Fruit fly (Drosophila melanogaster) whole organism, embryonic: Measurements from ENCODE around the gene CG43060.

Source experiments
- Asciz ChIP-seq: fragments of 200-800 bp; sonication (Bioruptor generic); optimal IDR thresholded peaks from 2 replicates; lab custom pipeline; 2017; ENCODE audit warnings: missing biosample characterization, mild to moderate bottlenecking, missing genetic modification characterization, missing genetic modification reagents
- CG10147 ChIP-seq: fragments of 200-800 bp; sonication (Bioruptor generic); optimal IDR thresholded peaks from 2 replicates; lab custom pipeline; 2019; ENCODE audit warnings: missing biosample characterization, mild to moderate bottlenecking, missing genetic modification characterization, moderate library complexity
- CG10959 ChIP-seq: fragments of 200-800 bp; sonication (Bioruptor generic); IDR thresholded peaks from 2 replicates; pipeline ENCODE4 v1.3.6; 2022; ENCODE audit warnings: missing biosample characterization, missing genetic modification characterization
- CG11398 ChIP-seq: fragments of 200-800 bp; sonication (Bioruptor generic); optimal IDR thresholded peaks from 2 replicates; lab custom pipeline; 2016; ENCODE audit warnings: missing biosample characterization, missing genetic modification characterization
- CG12155 ChIP-seq: fragments of 200-800 bp; sonication (Bioruptor generic); optimal IDR thresholded peaks from 3 replicates; lab custom pipeline; 2016; ENCODE audit warnings: missing biosample characterization, missing genetic modification characterization
- CG12391 ChIP-seq: fragments of 200-800 bp; sonication (Bioruptor generic); optimal IDR thresholded peaks from 3 replicates; lab custom pipeline; 2018; ENCODE audit warnings: missing biosample characterization, mild to moderate bottlenecking, missing genetic modification characterization, moderate library complexity
- CG13296 ChIP-seq: fragments of 200-800 bp; sonication (Bioruptor generic); optimal IDR thresholded peaks from 3 replicates; lab custom pipeline; 2018; ENCODE audit warnings: missing biosample characterization, mild to moderate bottlenecking, missing genetic modification characterization
- CG15269 ChIP-seq: fragments of 200-800 bp; sonication (Bioruptor generic); optimal IDR thresholded peaks from 2 replicates; lab custom pipeline; 2018; ENCODE audit warnings: missing biosample characterization, mild to moderate bottlenecking, missing genetic modification characterization, moderate library complexity
- CG17359 ChIP-seq: fragments of 200-800 bp; sonication (Bioruptor generic); optimal IDR thresholded peaks from 3 replicates; lab custom pipeline; 2018; ENCODE audit warnings: missing biosample characterization, mild to moderate bottlenecking, missing genetic modification characterization, moderate library complexity
- CG2116 ChIP-seq: fragments of 200-800 bp; sonication (Bioruptor generic); optimal IDR thresholded peaks from 3 replicates; lab custom pipeline; 2018; ENCODE audit warnings: missing biosample characterization, mild to moderate bottlenecking, missing genetic modification characterization
- CG31388 ChIP-seq: fragments of 200-800 bp; sonication (Bioruptor generic); optimal IDR thresholded peaks from 2 replicates; lab custom pipeline; 2016; ENCODE audit warnings: missing biosample characterization, missing genetic modification characterization
- CG31441 ChIP-seq: fragments of 200-800 bp; sonication (Bioruptor generic); IDR thresholded peaks from 2 replicates; pipeline ENCODE4 v1.3.6; 2022; ENCODE audit warnings: missing biosample characterization, missing genetic modification characterization
- CG33213 ChIP-seq: fragments of 200-800 bp; sonication (Bioruptor generic); optimal IDR thresholded peaks from 3 replicates; lab custom pipeline; 2016; ENCODE audit warnings: missing biosample characterization, missing genetic modification characterization
- CG34376 ChIP-seq: fragments of 200-800 bp; sonication (Bioruptor generic); optimal IDR thresholded peaks from 2 replicates; lab custom pipeline; 2018; ENCODE audit warnings: missing biosample characterization, mild to moderate bottlenecking, missing genetic modification characterization
- CG6765 ChIP-seq: fragments of 200-800 bp; sonication (Bioruptor generic); optimal IDR thresholded peaks from 3 replicates; lab custom pipeline; 2017; ENCODE audit warnings: missing biosample characterization, mild to moderate bottlenecking, missing genetic modification characterization
- CG6854 ChIP-seq: fragments of 200-800 bp; sonication (Bioruptor generic); optimal IDR thresholded peaks from 3 replicates; lab custom pipeline; 2017; ENCODE audit warnings: missing biosample characterization, mild to moderate bottlenecking, missing genetic modification characterization
- CG8089 ChIP-seq: fragments of 200-800 bp; sonication (Bioruptor generic); optimal IDR thresholded peaks from 3 replicates; lab custom pipeline; 2016; ENCODE audit warnings: missing biosample characterization, missing genetic modification characterization
- CoRest ChIP-seq: fragments of 200-800 bp; sonication (Bioruptor generic); optimal IDR thresholded peaks from 3 replicates; lab custom pipeline; 2018; ENCODE audit warnings: missing biosample characterization, mild to moderate bottlenecking, missing genetic modification characterization, moderate library complexity
- D19A ChIP-seq: fragments of 200-800 bp; optimal IDR thresholded peaks from 3 replicates; lab custom pipeline; 2019; ENCODE audit warnings: missing biosample characterization, mild to moderate bottlenecking, missing genetic modification characterization, moderate library complexity
- Dp ChIP-seq: fragments of 200-800 bp; sonication (Bioruptor generic); optimal IDR thresholded peaks from 2 replicates; lab custom pipeline; 2018; ENCODE audit warnings: missing biosample characterization, mild to moderate bottlenecking, missing genetic modification characterization, moderate library complexity
- E2f2 ChIP-seq: fragments of 200-800 bp; sonication (Bioruptor generic); IDR thresholded peaks from 2 replicates; pipeline ENCODE4 v1.3.6; 2022; ENCODE audit warnings: missing biosample characterization, missing genetic modification characterization
- Gug ChIP-seq: fragments of 200-800 bp; sonication (Bioruptor generic); IDR thresholded peaks from 4 replicates; pipeline ENCODE4 v1.3.6; 2022; ENCODE audit warnings: missing biosample characterization, missing genetic modification characterization
- H15 ChIP-seq: fragments of 200-800 bp; sonication (Bioruptor generic); IDR thresholded peaks from 3 replicates; pipeline ENCODE4 v1.3.6; 2022; ENCODE audit warnings: missing biosample characterization, missing genetic modification characterization
- Hey ChIP-seq: fragments of 200-800 bp; sonication (Bioruptor generic); optimal IDR thresholded peaks from 3 replicates; lab custom pipeline; 2018; ENCODE audit warnings: missing biosample characterization, mild to moderate bottlenecking, missing genetic modification characterization
- HmgZ ChIP-seq: fragments of 200-800 bp; sonication (Bioruptor generic); optimal IDR thresholded peaks from 2 replicates; lab custom pipeline; 2018; ENCODE audit warnings: missing biosample characterization, mild to moderate bottlenecking, missing genetic modification characterization
- Hmr ChIP-seq: fragments of 200-800 bp; sonication (Bioruptor generic); optimal IDR thresholded peaks from 3 replicates; lab custom pipeline; 2017; ENCODE audit warnings: mild to moderate bottlenecking, missing biosample characterization, missing genetic modification reagents, missing genetic modification characterization
- Med ChIP-seq: fragments of 200-800 bp; sonication (Bioruptor generic); peaks from one replicate; lab custom pipeline; 2016; ENCODE audit warnings: missing biosample characterization, missing genetic modification characterization, mild to moderate bottlenecking, inconsistent platforms, moderate library complexity
- Taf1 ChIP-seq: fragments of 200-800 bp; sonication (Bioruptor generic); IDR thresholded peaks from 2 replicates; pipeline ENCODE4 v1.3.6; 2022; ENCODE audit warnings: missing biosample characterization, missing genetic modification characterization
- bab2 ChIP-seq: fragments of 200-800 bp; sonication (Bioruptor generic); optimal IDR thresholded peaks from 2 replicates; lab custom pipeline; 2016; ENCODE audit warnings: missing biosample characterization, missing genetic modification characterization
- bigmax ChIP-seq: fragments of 200-800 bp; sonication (Bioruptor generic); optimal IDR thresholded peaks from 2 replicates; lab custom pipeline; 2018; ENCODE audit warnings: missing biosample characterization, mild to moderate bottlenecking, missing genetic modification characterization
- ci ChIP-seq: fragments of 200-800 bp; sonication (Bioruptor generic); IDR thresholded peaks from 3 replicates; pipeline ENCODE4 v1.3.6; 2022; ENCODE audit warnings: missing biosample characterization, missing genetic modification characterization
- dm ChIP-seq: fragments of 200-800 bp; sonication (Bioruptor generic); optimal IDR thresholded peaks from 3 replicates; lab custom pipeline; 2016; ENCODE audit warnings: missing biosample characterization, missing genetic modification characterization
- dmrt99B ChIP-seq: fragments of 200-800 bp; sonication (Bioruptor generic); optimal IDR thresholded peaks from 2 replicates; lab custom pipeline; 2018; ENCODE audit warnings: missing biosample characterization, mild to moderate bottlenecking, missing genetic modification characterization, moderate library complexity
- ewg ChIP-seq: fragments of 200-800 bp; sonication (Bioruptor generic); optimal IDR thresholded peaks from 3 replicates; lab custom pipeline; 2017; ENCODE audit warnings: mild to moderate bottlenecking, missing biosample characterization, missing genetic modification reagents, missing genetic modification characterization
- gfzf ChIP-seq: fragments of 200-800 bp; sonication (Bioruptor generic); optimal IDR thresholded peaks from 2 replicates; lab custom pipeline; 2016; ENCODE audit warnings: missing biosample characterization, mild to moderate bottlenecking, missing genetic modification characterization, moderate library complexity
- ham ChIP-seq: fragments of 200-800 bp; sonication (Bioruptor generic); IDR thresholded peaks from 2 replicates; pipeline ENCODE4 v1.3.6; 2022; ENCODE audit warnings: missing biosample characterization, missing genetic modification characterization
- insv ChIP-seq, 2 experiments: fragments of 200-800 bp; sonication (Bioruptor generic); optimal IDR thresholded peaks; 3 replicates each; lab custom pipeline; 2016 to 2018; ENCODE audit warnings: missing biosample characterization in 2 of 2, missing genetic modification characterization in 2 of 2
- jumu ChIP-seq: fragments of 200-800 bp; sonication (Bioruptor generic); optimal IDR thresholded peaks from 3 replicates; lab custom pipeline; 2016; ENCODE audit warnings: missing biosample characterization, missing genetic modification characterization
- lilli ChIP-seq: fragments of 200-800 bp; sonication (Bioruptor generic); optimal IDR thresholded peaks from 3 replicates; lab custom pipeline; 2016; ENCODE audit warnings: missing biosample characterization, missing genetic modification characterization
- mirr ChIP-seq: fragments of 200-800 bp; sonication (Bioruptor generic); optimal IDR thresholded peaks from 3 replicates; lab custom pipeline; 2018; ENCODE audit warnings: missing biosample characterization, mild to moderate bottlenecking, missing genetic modification characterization
- onecut ChIP-seq: fragments of 200-800 bp; sonication (Bioruptor generic); IDR thresholded peaks from 2 replicates; pipeline ENCODE4 v1.3.6; 2022; ENCODE audit warnings: missing biosample characterization, missing genetic modification characterization
- pfk ChIP-seq: fragments of 200-800 bp; sonication (Bioruptor generic); optimal IDR thresholded peaks from 2 replicates; lab custom pipeline; 2018; ENCODE audit warnings: missing biosample characterization, mild to moderate bottlenecking, missing genetic modification characterization, moderate library complexity
- pita ChIP-seq: fragments of 200-800 bp; sonication (Bioruptor generic); optimal IDR thresholded peaks from 2 replicates; lab custom pipeline; 2017; ENCODE audit warnings: missing biosample characterization, mild to moderate bottlenecking, missing genetic modification characterization
- psq ChIP-seq: fragments of 200-800 bp; sonication (Bioruptor generic); optimal IDR thresholded peaks from 2 replicates; lab custom pipeline; 2017; ENCODE audit warnings: missing biosample characterization, missing genetic modification characterization
- pum ChIP-seq: fragments of 200-800 bp; sonication (Bioruptor generic); optimal IDR thresholded peaks from 2 replicates; lab custom pipeline; 2016; ENCODE audit warnings: missing biosample characterization, missing genetic modification characterization
- scrt ChIP-seq: fragments of 200-800 bp; sonication (Bioruptor generic); optimal IDR thresholded peaks from 2 replicates; lab custom pipeline; 2018; ENCODE audit warnings: missing biosample characterization, mild to moderate bottlenecking, missing genetic modification characterization, moderate library complexity
- slp2 ChIP-seq: fragments of 200-800 bp; sonication (Bioruptor generic); optimal IDR thresholded peaks from 2 replicates; lab custom pipeline; 2016; ENCODE audit warnings: missing biosample characterization, missing genetic modification characterization
- stwl ChIP-seq: fragments of 200-800 bp; sonication (Bioruptor generic); optimal IDR thresholded peaks from 3 replicates; lab custom pipeline; 2018; ENCODE audit warnings: missing biosample characterization, mild to moderate bottlenecking, missing genetic modification characterization, moderate library complexity
- sug ChIP-seq: fragments of 200-800 bp; optimal IDR thresholded peaks from 2 replicates; lab custom pipeline; 2019; ENCODE audit warnings: missing biosample characterization, mild to moderate bottlenecking, missing genetic modification characterization, moderate library complexity
- tup ChIP-seq: fragments of 200-800 bp; sonication (Bioruptor generic); optimal IDR thresholded peaks from 2 replicates; lab custom pipeline; 2016; ENCODE audit warnings: missing biosample characterization, mild to moderate bottlenecking, missing genetic modification characterization, moderate library complexity
- vfl ChIP-seq: fragments of 200-800 bp; sonication (Bioruptor generic); optimal IDR thresholded peaks from 2 replicates; lab custom pipeline; 2016; ENCODE audit warnings: missing biosample characterization, missing genetic modification characterization

CG43060 gene

dm6 chr3R:8105088-8105542, 64.1 kb downstream of the CG43060 start, which contains the start of gene puc (continued):
- TF ChIP-seq gfzf (GFP tag; lab: Kevin White, UChicago) (peak; percentile 80), sug (tag; lab: Kevin White, UChicago) (peak; percentile 12), Hmr (GFP tag; lab: Kevin White, UChicago) (peak; percentile 75), stwl (tag; lab: Kevin White, UChicago) (peak; percentile 54), CG15269 (tag; lab: Kevin White, UChicago) (peak; percentile 40), Hey (tag; lab: Kevin White, UChicago) (peak; percentile 31), Taf1 (GFP tag; lab: Robert Waterston, UW) (no peak), bigmax (peak; percentile 26), slp2 (no peak), scrt (GFP tag; lab: Kevin White, UChicago) (peak; percentile 56), vfl (no peak), CG12155 (GFP tag; lab: Kevin White, UChicago) (peak; percentile 5), pum (peak; percentile 12), CG31388 (GFP tag; lab: Kevin White, UChicago) (no peak), Med (peak; percentile 95), pita (GFP tag; lab: Kevin White, UChicago) (peak; percentile 53), CG8089 (GFP tag; lab: Kevin White, UChicago) (no peak), Asciz (peak; percentile 30), CG10147 (GFP tag; lab: Kevin White, UChicago) (peak; percentile 25), Dp (GFP tag; lab: Kevin White, UChicago) (peak; percentile 77), H15 (GFP tag; lab: Robert Waterston, UW) (no peak), D19A (tag; lab: Kevin White, UChicago) (peak; percentile 47), mirr (GFP tag; lab: Kevin White, UChicago) (peak; percentile 54), bab2 (GFP tag; lab: Kevin White, UChicago) (peak; percentile 3), CoRest (peak; percentile 15), CG31441 (GFP tag; lab: Robert Waterston, UW) (no peak), CG6854 (GFP tag; lab: Kevin White, UChicago) (peak; percentile 41), lilli (peak; percentile 44), tup (GFP tag; lab: Kevin White, UChicago) (peak; percentile 6), ewg (peak; percentile 19), dm (GFP tag; lab: Kevin White, UChicago) (no peak), ci (GFP tag; lab: Robert Waterston, UW) (no peak), CG34376 (GFP tag; lab: Kevin White, UChicago) (peak; percentile 77), dmrt99B (tag; lab: Kevin White, UChicago) (peak; percentile 17), CG2116 (GFP tag; lab: Kevin White, UChicago) (peak; percentile 24), onecut (GFP tag; lab: Robert Waterston, UW) (peak; percentile 15; the same call in 1 of the 2 replicates), Gug (no peak), CG11398 (GFP tag; lab: Kevin White, UChicago) (peak; percentile 9), insv (GFP tag; optimal IDR thresholded peaks at IDR 0.05; lab: Kevin White, UChicago) (peak in 1 of 2 experiments; percentile 45), E2f2 (GFP tag; lab: Robert Waterston, UW) (no peak), CG17359 (tag; lab: Kevin White, UChicago) (peak; percentile 51), jumu (GFP tag; lab: Kevin White, UChicago) (no peak), CG6765 (GFP tag; lab: Kevin White, UChicago) (peak; percentile 9), HmgZ (peak; percentile 49), CG10959 (no peak), pfk (GFP tag; lab: Kevin White, UChicago) (peak; percentile 9), CG33213 (GFP tag; lab: Kevin White, UChicago) (peak; percentile 65), CG12391 (tag; lab: Kevin White, UChicago) (peak; percentile 49), CG13296 (GFP tag; lab: Kevin White, UChicago) (peak; percentile 44), ham (no peak), psq (peak; percentile 93)
